Worm (Caenorhabditis elegans) whole organism, L4/young adult: ENCODE results near the gene T14B4.9.

Experiments used
- W03F9.2 ChIP-seq: fragments of 150-350 bp; optimal IDR thresholded peaks from 2 replicates; lab custom pipeline; 2014; ENCODE audit warnings: missing biosample characterization, missing genetic modification characterization
- dao-5 ChIP-seq: sonication (generic microtip); optimal IDR thresholded peaks from 2 replicates; lab custom pipeline; 2016; ENCODE audit warnings: missing genotype, missing genetic modification characterization, moderate library complexity, missing compliant biosample characterization
- him-1 ChIP-seq: sonication (generic microtip); optimal IDR thresholded peaks from 2 replicates; lab custom pipeline; 2016; ENCODE audit warnings: missing genotype, missing genetic modification reagents, missing genetic modification characterization, missing compliant biosample characterization

DNA sequence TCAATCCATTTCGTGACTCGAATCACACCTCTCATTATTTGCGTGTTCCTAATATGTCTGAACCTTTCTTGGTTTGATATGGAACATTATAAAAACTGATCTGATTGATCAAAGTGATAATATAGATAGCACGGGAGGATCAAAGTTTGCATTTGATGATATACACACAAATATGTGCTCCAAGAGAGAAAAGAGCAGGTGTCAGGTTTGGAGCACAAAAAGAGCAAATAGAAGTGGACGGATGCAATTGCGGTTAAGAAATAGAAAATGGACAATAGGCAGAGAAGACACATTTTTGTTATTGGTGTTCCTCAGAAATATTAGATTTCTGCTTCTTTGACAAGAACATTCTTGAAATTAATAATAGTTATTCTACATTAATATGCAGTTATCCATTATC is 34.8 kb downstream of the T14B4.9 start, which contains the start of gene C18H9.1:
- TF ChIP-seq him-1 (no peak), dao-5 (tag; lab: Kevin White, UChicago) (no peak), W03F9.2 (tag; lab: Kevin White, UChicago) (no peak)
